Worm (Caenorhabditis elegans): ENCODE results near the gene T08E11.1.

Gene T08E11.1

DNA sequence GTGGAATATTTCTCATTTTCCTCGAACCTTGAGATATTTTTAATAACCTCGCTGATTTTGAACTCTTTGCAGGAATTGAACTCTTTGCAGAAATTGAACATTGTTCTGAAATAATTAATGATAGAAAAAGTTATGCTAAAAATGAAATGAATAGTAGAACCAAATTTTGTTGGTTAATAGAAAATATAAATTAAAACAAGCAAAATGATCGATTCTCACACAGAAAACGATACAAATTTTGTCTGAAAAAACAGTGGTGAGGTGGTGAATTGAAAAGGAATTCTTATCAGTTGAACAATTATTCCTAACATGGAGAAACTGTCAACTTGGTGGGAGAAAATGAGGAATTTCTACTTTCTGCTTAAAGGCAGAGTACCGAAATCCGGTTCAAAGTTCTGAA is 48.3 kb downstream of the T08E11.1 start, which contains the start of gene math-6:
Gene math-6, minus strand, starts transcription at position 101 of the 400 bp plus-strand sequence.
- TF ChIP-seq flt-1 (GFP tag; IDR thresholded peaks at IDR 0.05): no peak
- no peak for TF ChIP-seq tab-1 (GFP tag; IDR thresholded peaks at IDR 0.05)
- TF ChIP-seq cog-1 (tag; optimal IDR thresholded peaks at IDR 0.05): no peak
- TF ChIP-seq T22C8.4 (GFP tag; IDR thresholded peaks at IDR 0.05): no peak
- no peak for TF ChIP-seq ref-1 (GFP tag; conservative IDR thresholded peaks at IDR 0.05)
- no peak for TF ChIP-seq med-1 (GFP tag; optimal IDR thresholded peaks at IDR 0.05; ENCODE audit: insufficient read depth)
- no peak for TF ChIP-seq ztf-23 (GFP tag; IDR thresholded peaks at IDR 0.05)
- no peak for TF ChIP-seq ztf-29 (GFP tag; IDR thresholded peaks at IDR 0.05)
- no peak for TF ChIP-seq klf-2 (GFP tag; conservative IDR thresholded peaks at IDR 0.05)

ce11 chrII:1886379-1886778 is 50.1 kb downstream of the T08E11.1 start, which contains the start of gene math-7:
math-7 (minus strand) TSS chrII:1886479.
- TF ChIP-seq med-1 (GFP tag; optimal IDR thresholded peaks at IDR 0.05; ENCODE audit: insufficient read depth) (no peak), ztf-29 (GFP tag; IDR thresholded peaks at IDR 0.05) (no peak), cog-1 (tag; optimal IDR thresholded peaks at IDR 0.05) (no peak), T22C8.4 (GFP tag; IDR thresholded peaks at IDR 0.05) (no peak), ztf-23 (GFP tag; IDR thresholded peaks at IDR 0.05) (no peak), tab-1 (GFP tag; IDR thresholded peaks at IDR 0.05) (no peak), klf-2 (GFP tag; conservative IDR thresholded peaks at IDR 0.05) (no peak), flt-1 (GFP tag; IDR thresholded peaks at IDR 0.05) (no peak), ref-1 (GFP tag; conservative IDR thresholded peaks at IDR 0.05) (no peak)

ce11 chrII:1889071-1889470 is 52.8 kb downstream of the T08E11.1 start, which contains the start of gene math-8:
math-8 (minus strand) TSS chrII:1889171.
- TF ChIP-seq T22C8.4 (GFP tag; IDR thresholded peaks at IDR 0.05): no peak
- no peak for TF ChIP-seq ztf-29 (GFP tag; IDR thresholded peaks at IDR 0.05)
- no peak for TF ChIP-seq ref-1 (GFP tag; conservative IDR thresholded peaks at IDR 0.05)
- no peak for TF ChIP-seq cog-1 (tag; optimal IDR thresholded peaks at IDR 0.05)
- no peak for TF ChIP-seq med-1 (GFP tag; optimal IDR thresholded peaks at IDR 0.05; ENCODE audit: insufficient read depth)
- no peak for TF ChIP-seq klf-2 (GFP tag; conservative IDR thresholded peaks at IDR 0.05)
- TF ChIP-seq ztf-23 (GFP tag; IDR thresholded peaks at IDR 0.05): no peak
- no peak for TF ChIP-seq tab-1 (GFP tag; IDR thresholded peaks at IDR 0.05)
- TF ChIP-seq flt-1 (GFP tag; IDR thresholded peaks at IDR 0.05): no peak

Measured in whole organism, midembryonic.